Fruit fly (Drosophila melanogaster): ENCODE results near the gene beat-IV.

- no peak for TF ChIP-seq CTCF (optimal IDR thresholded peaks at IDR 0.05)
- TF ChIP-seq CG8478 (optimal IDR thresholded peaks at IDR 0.05): no peak
Observed at dm6 chr3R:23511356-23511755, 45.9 kb upstream of the beat-IV start.
